Worm (Caenorhabditis elegans) whole organism, L1 larva: ENCODE data around the gene abcf-1.

Experiments
- aha-1 ChIP-seq: fragments of 150-350 bp; optimal IDR thresholded peaks from 2 replicates; lab custom pipeline; 2014; ENCODE audit warnings: missing biosample characterization, missing genetic modification characterization
- alr-1 ChIP-seq: fragments of 200-800 bp; sonication (Bioruptor generic); optimal IDR thresholded peaks from 2 replicates; lab custom pipeline; 2018; ENCODE audit warnings: borderline replicate concordance, mild to moderate bottlenecking, missing genetic modification characterization, missing compliant biosample characterization
- blmp-1 ChIP-seq: fragments of 150-350 bp; optimal IDR thresholded peaks from 2 replicates; lab custom pipeline; 2014; ENCODE audit warnings: missing biosample characterization, missing genetic modification characterization
- ceh-63 ChIP-seq: fragments of 200-800 bp; sonication (Bioruptor generic); optimal IDR thresholded peaks from 2 replicates; lab custom pipeline; 2018; ENCODE audit warnings: mild to moderate bottlenecking, missing genetic modification characterization, missing compliant biosample characterization
- ceh-8 ChIP-seq: fragments of 200-800 bp; sonication (Bioruptor generic); optimal IDR thresholded peaks from 2 replicates; lab custom pipeline; 2018; ENCODE audit warnings: mild to moderate bottlenecking, missing genetic modification characterization, moderate library complexity, missing compliant biosample characterization
- ceh-82 ChIP-seq, 3 experiments: fragments of 150-350 bp in 1 of 3; sonication (generic microtip) in 2 of 3; optimal IDR thresholded peaks; 2 replicates each; lab custom pipeline; 2014 to 2017; ENCODE audit warnings: missing biosample characterization in 3 of 3, missing genetic modification characterization in 3 of 3
- efl-1 ChIP-seq, 4 experiments: fragments of 150-350 bp; optimal IDR thresholded peaks in 3 of 4; peaks in 1 of 4; 1 replicate in 1 of 4; 2 replicates in 3 of 4; lab custom pipeline; 2014; ENCODE audit warnings: missing biosample characterization in 2 of 4, missing genetic modification characterization in 2 of 4, missing genetic modification reagents in 2 of 4
- elt-2 ChIP-seq: sonication (generic microtip); optimal IDR thresholded peaks from 2 replicates; lab custom pipeline; 2016; ENCODE audit warnings: missing genetic modification characterization, mild to moderate bottlenecking, inconsistent platforms, missing compliant biosample characterization, missing genetic modification reagents
- elt-3 ChIP-seq, 6 experiments: fragments of 150-350 bp in 1 of 6; sonication (generic microtip); optimal IDR thresholded peaks; 2 replicates each; lab custom pipeline; 2017 to 2018; ENCODE audit warnings: missing biosample characterization in 6 of 6, missing genetic modification characterization in 6 of 6, inconsistent platforms in 1 of 6
- fkh-10 ChIP-seq: sonication (generic microtip); optimal IDR thresholded peaks from 2 replicates; lab custom pipeline; 2017; ENCODE audit warnings: missing biosample characterization, missing genetic modification reagents, missing genetic modification characterization
- fos-1 ChIP-seq: fragments of 150-350 bp; optimal IDR thresholded peaks from 2 replicates; lab custom pipeline; 2014; ENCODE audit warnings: missing biosample characterization, missing genetic modification characterization
- hlh-17 ChIP-seq: fragments of 200-800 bp; sonication (Bioruptor generic); optimal IDR thresholded peaks from 2 replicates; lab custom pipeline; 2018; ENCODE audit warnings: missing genetic modification characterization, mild to moderate bottlenecking, missing compliant biosample characterization, moderate library complexity, borderline replicate concordance
- hlh-4 ChIP-seq: sonication (generic microtip); optimal IDR thresholded peaks from 2 replicates; lab custom pipeline; 2016; ENCODE audit warnings: mild to moderate bottlenecking, missing genetic modification characterization, missing compliant biosample characterization
- lin-14 ChIP-seq: fragments of 200-800 bp; sonication (Bioruptor generic); optimal IDR thresholded peaks from 2 replicates; lab custom pipeline; 2018; ENCODE audit warnings: mild to moderate bottlenecking, missing genetic modification characterization, moderate library complexity, missing compliant biosample characterization
- lin-15B ChIP-seq: fragments of 150-350 bp; sonication (generic microtip); optimal IDR thresholded peaks from 3 replicates; lab custom pipeline; 2014; ENCODE audit warnings: missing biosample characterization, missing genetic modification characterization
- lin-35 ChIP-seq, 2 experiments: fragments of 150-350 bp; optimal IDR thresholded peaks; 2 replicates each; lab custom pipeline; 2014; ENCODE audit warnings: missing biosample characterization in 2 of 2, missing genetic modification characterization in 2 of 2, missing genetic modification reagents in 2 of 2
- lin-39 ChIP-seq: fragments of 150-350 bp; optimal IDR thresholded peaks from 2 replicates; lab custom pipeline; 2014; ENCODE audit warnings: missing biosample characterization, missing genetic modification reagents, missing genetic modification characterization
- mep-1 ChIP-seq: fragments of 150-350 bp; optimal IDR thresholded peaks from 2 replicates; lab custom pipeline; 2014; ENCODE audit warnings: missing biosample characterization, missing genetic modification characterization
- nhr-11 ChIP-seq: fragments of 150-350 bp; optimal IDR thresholded peaks from 2 replicates; lab custom pipeline; 2014; ENCODE audit warnings: missing biosample characterization, missing genetic modification characterization
- nhr-12 ChIP-seq: sonication (generic microtip); optimal IDR thresholded peaks from 2 replicates; lab custom pipeline; 2017; ENCODE audit warnings: missing biosample characterization, missing genetic modification characterization
- nhr-20 ChIP-seq: sonication (generic microtip); optimal IDR thresholded peaks from 2 replicates; lab custom pipeline; 2016; ENCODE audit warnings: mild to moderate bottlenecking, missing genetic modification characterization, missing compliant biosample characterization
- nhr-47 ChIP-seq: sonication (generic microtip); optimal IDR thresholded peaks from 2 replicates; lab custom pipeline; 2016; ENCODE audit warnings: mild to moderate bottlenecking, missing genetic modification characterization, moderate library complexity, missing compliant biosample characterization
- nhr-71 ChIP-seq: sonication (generic microtip); optimal IDR thresholded peaks from 2 replicates; lab custom pipeline; 2016; ENCODE audit warnings: mild to moderate bottlenecking, missing genetic modification characterization, moderate library complexity, missing compliant biosample characterization
- nhr-76 ChIP-seq: sonication (generic microtip); optimal IDR thresholded peaks from 2 replicates; lab custom pipeline; 2017; ENCODE audit warnings: missing biosample characterization, missing genetic modification characterization
- nhr-90 ChIP-seq: sonication (generic microtip); optimal IDR thresholded peaks from 2 replicates; lab custom pipeline; 2016; ENCODE audit warnings: mild to moderate bottlenecking, missing genetic modification characterization, missing compliant biosample characterization; ENCODE audit not compliant: poor library complexity
- pag-3 ChIP-seq: sonication (generic microtip); optimal IDR thresholded peaks from 2 replicates; lab custom pipeline; 2017; ENCODE audit warnings: missing genetic modification characterization, mild to moderate bottlenecking, missing compliant biosample characterization, antibody characterized with exemption, borderline replicate concordance; ENCODE audit not compliant: insufficient read depth
- pax-3 ChIP-seq: fragments of 200-800 bp; sonication (Bioruptor generic); optimal IDR thresholded peaks from 2 replicates; lab custom pipeline; 2018; ENCODE audit warnings: mild to moderate bottlenecking, missing genetic modification characterization, moderate library complexity, missing compliant biosample characterization
- pqm-1 ChIP-seq: sonication (generic microtip); optimal IDR thresholded peaks from 3 replicates; lab custom pipeline; 2017; ENCODE audit warnings: missing biosample characterization, missing genetic modification characterization
- rnt-1 ChIP-seq: sonication (generic microtip); optimal IDR thresholded peaks from 2 replicates; lab custom pipeline; 2016; ENCODE audit warnings: mild to moderate bottlenecking, missing genetic modification characterization, moderate library complexity, missing compliant biosample characterization
- sox-4 ChIP-seq: sonication (generic microtip); optimal IDR thresholded peaks from 2 replicates; lab custom pipeline; 2016; ENCODE audit warnings: missing genetic modification characterization, missing compliant biosample characterization
- sup-37 ChIP-seq: fragments of 200-800 bp; sonication (Bioruptor generic); optimal IDR thresholded peaks from 2 replicates; lab custom pipeline; 2018; ENCODE audit warnings: mild to moderate bottlenecking, missing genetic modification characterization, missing compliant biosample characterization
- tbx-2 ChIP-seq: sonication (generic microtip); optimal IDR thresholded peaks from 2 replicates; lab custom pipeline; 2016; ENCODE audit warnings: missing genetic modification characterization, missing compliant biosample characterization
- tlp-1 ChIP-seq: fragments of 150-350 bp; optimal IDR thresholded peaks from 2 replicates; lab custom pipeline; 2014; ENCODE audit warnings: missing biosample characterization, missing genetic modification characterization
- unc-86 ChIP-seq: sonication (generic microtip); optimal IDR thresholded peaks from 2 replicates; lab custom pipeline; 2016; ENCODE audit warnings: missing genetic modification characterization, missing compliant biosample characterization
- unc-98 ChIP-seq: fragments of 200-800 bp; sonication (Bioruptor generic); IDR thresholded peaks from 2 replicates; pipeline ENCODE4 v1.3.6; 2022; ENCODE audit warnings: missing genetic modification characterization, missing compliant biosample characterization
- vab-15 ChIP-seq: sonication (generic microtip); optimal IDR thresholded peaks from 2 replicates; lab custom pipeline; 2017; ENCODE audit warnings: missing genotype, mild to moderate bottlenecking, missing genetic modification characterization, missing compliant biosample characterization
- zip-4 ChIP-seq: fragments of 200-800 bp; sonication (Bioruptor generic); optimal IDR thresholded peaks from 2 replicates; lab custom pipeline; 2018; ENCODE audit warnings: mild to moderate bottlenecking, missing genetic modification characterization, moderate library complexity, missing compliant biosample characterization
- ztf-11 ChIP-seq, 2 experiments: sonication (generic microtip); optimal IDR thresholded peaks; 2 replicates each; lab custom pipeline; 2016 to 2017; ENCODE audit warnings: missing genetic modification characterization in 2 of 2, missing biosample characterization in 1 of 2, missing compliant biosample characterization in 1 of 2

The abcf-1 gene

ce11 chrV:12744979-12745378, 18.2 kb downstream of the abcf-1 start, which contains the start of gene C15C8.7:
Gene C15C8.7 (minus strand): TSS chrV:12745050.
- TF ChIP-seq vab-15 (tag; lab: Kevin White, UChicago) = no peak
- peak; percentile 52 for TF ChIP-seq pqm-1 (tag; lab: Kevin White, UChicago)
- TF ChIP-seq elt-2 (tag; lab: Kevin White, UChicago) = peak; percentile 75

ce11 chrV:12743778-12744502, 19.2 kb downstream of the abcf-1 start:
- TF ChIP-seq elt-2 (tag; lab: Kevin White, UChicago) = peak; percentile 28
- TF ChIP-seq pqm-1 (tag; lab: Kevin White, UChicago) = peak; percentile 12
- no peak for TF ChIP-seq vab-15 (tag; lab: Kevin White, UChicago)

ce11 chrV:12741684-12742083, 21.5 kb downstream of the abcf-1 start, which contains the start of gene hrg-7:
Gene hrg-7 (plus strand): TSS chrV:12742041.
- no peak for TF ChIP-seq ceh-8 (GFP tag; lab: Kevin White, UChicago)
- TF ChIP-seq nhr-71 (tag; lab: Kevin White, UChicago) = peak; percentile 19
- peak; percentile 12 for TF ChIP-seq nhr-90
- peak; percentile 90 for TF ChIP-seq elt-2 (tag; lab: Kevin White, UChicago)

- TF ChIP-seq fos-1 (tag; lab: Kevin White, UChicago) (no peak), hlh-17 (no peak), ceh-82 (tag; optimal IDR thresholded peaks at IDR 0.05; lab: Kevin White, UChicago) (no peak), ztf-11 (tag; optimal IDR thresholded peaks at IDR 0.05; lab: Kevin White, UChicago) (no peak), pag-3 (no peak), elt-3 (tag; optimal IDR thresholded peaks at IDR 0.05; lab: Kevin White, UChicago) (no peak), nhr-20 (no peak), nhr-76 (tag; lab: Kevin White, UChicago) (no peak), tlp-1 (tag; lab: Kevin White, UChicago) (no peak)
Observed at ce11 chrV:12736166-12736753, 26.9 kb downstream of the abcf-1 start, which contains the start of gene cky-1. Gene cky-1 (plus strand): TSS chrV:12736703.

- TF ChIP-seq nhr-90 (peak; percentile 7), aha-1 (tag; lab: Kevin White, UChicago) (no peak), nhr-12 (no peak), pag-3 (no peak), lin-39 (tag; lab: Kevin White, UChicago) (no peak), sox-4 (no peak), unc-98 (GFP tag; lab: Robert Waterston, UW) (no peak), nhr-71 (tag; lab: Kevin White, UChicago) (peak; percentile 35), pax-3 (tag; lab: Kevin White, UChicago) (no peak), unc-86 (no peak), lin-15B (no peak), efl-1 (optimal IDR thresholded peaks at IDR 0.05; lab: Kevin White, UChicago) (no peak), efl-1 (GFP tag; optimal IDR thresholded peaks at IDR 0.05 in 1 of 2; lab: Kevin White, UChicago) (no peak), tbx-2 (tag; lab: Kevin White, UChicago) (no peak), nhr-11 (tag; lab: Kevin White, UChicago) (no peak), fkh-10 (GFP tag; lab: Kevin White, UChicago) (no peak), alr-1 (no peak), nhr-47 (tag; lab: Kevin White, UChicago) (no peak), sup-37 (GFP tag; lab: Kevin White, UChicago) (no peak), zip-4 (GFP tag; lab: Kevin White, UChicago) (no peak), blmp-1 (tag; lab: Kevin White, UChicago) (peak; percentile 48), mep-1 (no peak), lin-35 (GFP tag; optimal IDR thresholded peaks at IDR 0.05; lab: Kevin White, UChicago) (peak in 1 of 2 experiments; percentile 39), hlh-4 (tag; lab: Kevin White, UChicago) (no peak), ceh-63 (GFP tag; lab: Kevin White, UChicago) (no peak), lin-14 (GFP tag; lab: Kevin White, UChicago) (peak; percentile 31), rnt-1 (tag; lab: Kevin White, UChicago) (no peak)
Observed at ce11 chrV:12733465-12734248, 29.5 kb downstream of the abcf-1 start, which contains the start of the genes dhs-21 and xbx-9. Gene dhs-21 (minus strand): TSS chrV:12733645. Gene xbx-9 (plus strand): TSS chrV:12734198.
